Fruit fly (Drosophila melanogaster) whole organism, embryonic: ENCODE results near the gene salm.

Experiments
- Abd-B ChIP-seq: fragments of 200-800 bp; sonication (Bioruptor generic); optimal IDR thresholded peaks from 2 replicates; lab custom pipeline; 2018; ENCODE audit warnings: missing biosample characterization, mild to moderate bottlenecking, missing genetic modification characterization, moderate library complexity
- Atf3 ChIP-seq: fragments of 200-800 bp; sonication (Bioruptor generic); optimal IDR thresholded peaks from 3 replicates; lab custom pipeline; 2016; ENCODE audit warnings: missing biosample characterization, missing genetic modification characterization
- CG10979 ChIP-seq: fragments of 200-800 bp; sonication (Bioruptor generic); optimal IDR thresholded peaks from 2 replicates; lab custom pipeline; 2018; ENCODE audit warnings: missing biosample characterization, mild to moderate bottlenecking, missing genetic modification characterization, moderate library complexity
- CG11504 ChIP-seq: fragments of 200-800 bp; sonication (Bioruptor generic); optimal IDR thresholded peaks from 3 replicates; lab custom pipeline; 2019; ENCODE audit warnings: missing biosample characterization, mild to moderate bottlenecking, missing genetic modification characterization, moderate library complexity
- CG1233 ChIP-seq: fragments of 200-800 bp; sonication (Bioruptor generic); optimal IDR thresholded peaks from 4 replicates; lab custom pipeline; 2018; ENCODE audit warnings: missing biosample characterization, mild to moderate bottlenecking, missing genetic modification characterization
- CG12659 ChIP-seq: fragments of 200-800 bp; sonication (Bioruptor generic); optimal IDR thresholded peaks from 3 replicates; lab custom pipeline; 2017; ENCODE audit warnings: mild to moderate bottlenecking, missing biosample characterization, missing genetic modification reagents, missing genetic modification characterization
- CG13624 ChIP-seq: fragments of 200-800 bp; sonication (Bioruptor generic); optimal IDR thresholded peaks from 2 replicates; lab custom pipeline; 2016; ENCODE audit warnings: missing biosample characterization, missing genetic modification characterization
- CG13775 ChIP-seq: fragments of 200-800 bp; sonication (Bioruptor generic); optimal IDR thresholded peaks from 3 replicates; lab custom pipeline; 2017; ENCODE audit warnings: missing biosample characterization, mild to moderate bottlenecking, missing genetic modification characterization
- CG14050 ChIP-seq: fragments of 200-800 bp; sonication (Bioruptor generic); IDR thresholded peaks from 3 replicates; pipeline ENCODE4 v1.3.6; 2022; ENCODE audit warnings: missing biosample characterization, missing genetic modification characterization
- CG14710 ChIP-seq: fragments of 200-800 bp; sonication (Bioruptor generic); optimal IDR thresholded peaks from 3 replicates; lab custom pipeline; 2019; ENCODE audit warnings: missing biosample characterization, mild to moderate bottlenecking, missing genetic modification characterization, moderate library complexity
- CG15073 ChIP-seq: fragments of 200-800 bp; sonication (Bioruptor generic); optimal IDR thresholded peaks from 2 replicates; lab custom pipeline; 2016; ENCODE audit warnings: missing biosample characterization, missing genetic modification characterization
- CG1603 ChIP-seq: fragments of 200-800 bp; sonication (Bioruptor generic); optimal IDR thresholded peaks from 2 replicates; lab custom pipeline; 2019; ENCODE audit warnings: missing biosample characterization, mild to moderate bottlenecking, missing genetic modification characterization, moderate library complexity
- CG17385 ChIP-seq: fragments of 200-800 bp; sonication (Bioruptor generic); optimal IDR thresholded peaks from 3 replicates; lab custom pipeline; 2018; ENCODE audit warnings: missing biosample characterization, mild to moderate bottlenecking, missing genetic modification characterization
- CG2199 ChIP-seq: fragments of 200-800 bp; sonication (Bioruptor generic); IDR thresholded peaks from 3 replicates; pipeline ENCODE4 v1.3.6; 2022; ENCODE audit warnings: missing biosample characterization, missing genetic modification characterization
- CG2712 ChIP-seq: fragments of 200-800 bp; optimal IDR thresholded peaks from 3 replicates; lab custom pipeline; 2019; ENCODE audit warnings: missing biosample characterization, mild to moderate bottlenecking, missing genetic modification characterization, moderate library complexity
- CG31224 ChIP-seq: fragments of 200-800 bp; sonication (Bioruptor generic); IDR thresholded peaks from 2 replicates; pipeline ENCODE4 v1.3.6; 2022; ENCODE audit warnings: missing biosample characterization, missing genetic modification characterization
- CG31441 ChIP-seq: fragments of 200-800 bp; sonication (Bioruptor generic); IDR thresholded peaks from 2 replicates; pipeline ENCODE4 v1.3.6; 2022; ENCODE audit warnings: missing biosample characterization, missing genetic modification characterization
- CG6689 ChIP-seq: fragments of 200-800 bp; sonication (Bioruptor generic); IDR thresholded peaks from 2 replicates; pipeline ENCODE4 v1.3.6; 2022; ENCODE audit warnings: missing biosample characterization, missing genetic modification characterization
- CG7372 ChIP-seq: fragments of 200-800 bp; sonication (Bioruptor generic); IDR thresholded peaks from 2 replicates; pipeline ENCODE4 v1.3.6; 2022; ENCODE audit warnings: missing biosample characterization, missing genetic modification characterization
- CG7839 ChIP-seq: fragments of 200-800 bp; sonication (Bioruptor generic); optimal IDR thresholded peaks from 3 replicates; lab custom pipeline; 2018; ENCODE audit warnings: missing biosample characterization, mild to moderate bottlenecking, missing genetic modification characterization, moderate library complexity
- CG8478 ChIP-seq: fragments of >200 bp; optimal IDR thresholded peaks from 2 replicates; lab custom pipeline; 2018
- CoRest ChIP-seq: fragments of 200-800 bp; sonication (Bioruptor generic); optimal IDR thresholded peaks from 3 replicates; lab custom pipeline; 2018; ENCODE audit warnings: missing biosample characterization, mild to moderate bottlenecking, missing genetic modification characterization, moderate library complexity
- D19A ChIP-seq: fragments of 200-800 bp; optimal IDR thresholded peaks from 3 replicates; lab custom pipeline; 2019; ENCODE audit warnings: missing biosample characterization, mild to moderate bottlenecking, missing genetic modification characterization, moderate library complexity
- Ets65A ChIP-seq: fragments of 200-800 bp; sonication (Bioruptor generic); peaks from one replicate; lab custom pipeline; 2016; ENCODE audit warnings: missing biosample characterization, missing genetic modification characterization
- Mad ChIP-seq: fragments of 200-800 bp; sonication (Bioruptor generic); optimal IDR thresholded peaks from 2 replicates; lab custom pipeline; 2016; ENCODE audit warnings: missing biosample characterization, missing genetic modification characterization
- Oli ChIP-seq: fragments of 200-800 bp; sonication (Bioruptor generic); optimal IDR thresholded peaks from 2 replicates; lab custom pipeline; 2018; ENCODE audit warnings: missing biosample characterization, mild to moderate bottlenecking, missing genetic modification characterization, moderate library complexity
- Poxn ChIP-seq: fragments of 200-800 bp; sonication (Bioruptor generic); IDR thresholded peaks from 2 replicates; pipeline ENCODE4 v1.3.6; 2022; ENCODE audit warnings: missing biosample characterization, missing genetic modification characterization
- Sox102F ChIP-seq: fragments of 200-800 bp; sonication (Bioruptor generic); optimal IDR thresholded peaks from 2 replicates; lab custom pipeline; 2018; ENCODE audit warnings: missing biosample characterization, mild to moderate bottlenecking, missing genetic modification characterization, moderate library complexity
- ara ChIP-seq: fragments of 200-800 bp; sonication (Bioruptor generic); IDR thresholded peaks from 2 replicates; pipeline ENCODE4 v1.3.6; 2022; ENCODE audit warnings: missing biosample characterization, missing genetic modification characterization
- bowl ChIP-seq: fragments of 200-800 bp; sonication (Bioruptor generic); IDR thresholded peaks from 2 replicates; pipeline ENCODE4 v1.3.6; 2022; ENCODE audit warnings: missing biosample characterization, missing genetic modification characterization
- bsh ChIP-seq, 2 experiments: fragments of 200-800 bp; sonication (Bioruptor generic); optimal IDR thresholded peaks; 2 replicates each; lab custom pipeline; 2017 to 2018; ENCODE audit warnings: mild to moderate bottlenecking in 2 of 2, missing biosample characterization in 2 of 2, missing genetic modification characterization in 2 of 2, moderate library complexity in 1 of 2
- dmrt99B ChIP-seq: fragments of 200-800 bp; sonication (Bioruptor generic); optimal IDR thresholded peaks from 2 replicates; lab custom pipeline; 2018; ENCODE audit warnings: missing biosample characterization, mild to moderate bottlenecking, missing genetic modification characterization, moderate library complexity
- dysf ChIP-seq: fragments of 200-800 bp; sonication (Bioruptor generic); IDR thresholded peaks from 3 replicates; pipeline ENCODE4 v1.3.6; 2022; ENCODE audit warnings: missing biosample characterization, missing genetic modification characterization
- eve ChIP-seq, 2 experiments: fragments of >200 bp; optimal IDR thresholded peaks; 2 replicates each; lab custom pipeline; 2017; ENCODE audit warnings: missing biosample characterization in 2 of 2, missing genetic modification characterization in 2 of 2
- hkb ChIP-seq, 2 experiments: fragments of 200-800 bp in 1 of 2; fragments of >200 bp in 1 of 2; sonication (Bioruptor generic) in 1 of 2; IDR thresholded peaks in 1 of 2; optimal IDR thresholded peaks in 1 of 2; 2 replicates each; pipeline versions ENCODE4 v1.3.6 to Lab custom; 2017 to 2022; ENCODE audit warnings: missing biosample characterization in 1 of 2, missing genetic modification characterization in 1 of 2
- kni ChIP-seq: fragments of 200-800 bp; sonication (Bioruptor generic); optimal IDR thresholded peaks from 3 replicates; lab custom pipeline; 2017; ENCODE audit warnings: mild to moderate bottlenecking, missing biosample characterization, missing genetic modification reagents, missing genetic modification characterization
- onecut ChIP-seq: fragments of 200-800 bp; sonication (Bioruptor generic); IDR thresholded peaks from 2 replicates; pipeline ENCODE4 v1.3.6; 2022; ENCODE audit warnings: missing biosample characterization, missing genetic modification characterization
- prd ChIP-seq, 3 experiments: fragments of >200 bp in 2 of 3; fragments of 200-800 bp in 1 of 3; sonication (Bioruptor generic) in 1 of 3; optimal IDR thresholded peaks in 2 of 3; IDR thresholded peaks in 1 of 3; 2 replicates in 2 of 3; 3 replicates in 1 of 3; pipeline versions ENCODE4 v1.3.6 to Lab custom; 2017 to 2022; ENCODE audit warnings: missing biosample characterization in 1 of 3, missing genetic modification characterization in 1 of 3
- sens ChIP-seq: fragments of 200-800 bp; sonication (Bioruptor generic); peaks from one replicate; lab custom pipeline; 2016; ENCODE audit warnings: missing biosample characterization, missing genetic modification characterization
- sens-2 ChIP-seq: fragments of 200-800 bp; sonication (Bioruptor generic); IDR thresholded peaks from 2 replicates; pipeline ENCODE4 v1.3.6; 2022; ENCODE audit warnings: missing biosample characterization, missing genetic modification characterization
- trem ChIP-seq: fragments of 200-800 bp; optimal IDR thresholded peaks from 3 replicates; lab custom pipeline; 2019; ENCODE audit warnings: missing biosample characterization, mild to moderate bottlenecking, missing genetic modification characterization, moderate library complexity
- unc-4 ChIP-seq: fragments of 200-800 bp; sonication (Bioruptor generic); IDR thresholded peaks from 2 replicates; pipeline ENCODE4 v1.3.6; 2022; ENCODE audit warnings: missing biosample characterization, missing genetic modification characterization; ENCODE audit not compliant: partially characterized antibody
- unpg ChIP-seq: fragments of 200-800 bp; sonication (Bioruptor generic); optimal IDR thresholded peaks from 3 replicates; lab custom pipeline; 2018; ENCODE audit warnings: missing biosample characterization, mild to moderate bottlenecking, missing genetic modification characterization, moderate library complexity

The salm gene

DNA sequence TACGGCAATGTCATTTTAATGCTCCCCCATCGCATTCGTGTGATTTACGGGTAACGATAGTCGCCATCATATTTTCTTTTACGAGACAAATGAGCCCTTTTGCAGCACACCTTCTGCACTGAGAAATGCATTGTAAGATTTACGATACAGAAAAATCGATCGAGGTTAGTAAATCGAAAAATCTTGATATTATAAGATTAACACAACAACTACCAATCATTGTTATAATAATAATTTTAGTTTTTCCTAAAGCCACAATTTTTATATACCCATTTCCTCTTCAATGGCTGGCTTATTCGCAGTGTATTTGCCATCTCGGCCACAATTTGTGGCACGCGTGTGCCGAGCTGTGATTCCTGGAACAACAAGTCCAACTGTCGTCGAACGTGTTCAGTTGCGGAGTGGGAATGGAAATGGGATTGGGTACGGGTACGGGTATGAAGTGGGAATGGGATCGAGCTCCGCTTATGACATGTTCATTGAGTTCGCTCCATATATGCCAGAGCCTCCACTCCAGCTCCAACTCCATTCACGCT lies 26.6 kb upstream of the salm start (continued):
- TF ChIP-seq kni (GFP tag; lab: Kevin White, UChicago) (peak; percentile 67), CG31441 (GFP tag; lab: Robert Waterston, UW) (0 out of 2 replicates have a peak, but pooled peaks have one; percentile 25), CG17385 (GFP tag; lab: Kevin White, UChicago) (no peak), CG7372 (GFP tag; lab: Robert Waterston, UW) (no peak), CG1603 (peak; percentile 33), dysf (GFP tag; lab: Robert Waterston, UW) (peak; percentile 39; the same call in 1 of the 3 replicates), D19A (peak; percentile 36), Mad (GFP tag; lab: Kevin White, UChicago) (no peak), CG13775 (no peak), Poxn (GFP tag; lab: Robert Waterston, UW) (no peak), onecut (GFP tag; lab: Robert Waterston, UW) (0 out of 2 replicates have a peak, but pooled peaks have one; percentile 7), hkb (optimal IDR thresholded peaks at IDR 0.05; lab: Kevin White, UChicago) (no peak), hkb (GFP tag; IDR thresholded peaks at IDR 0.05; lab: Robert Waterston, UW) (no peak), CG10979 (tag; lab: Kevin White, UChicago) (peak; percentile 53), CG11504 (tag; lab: Kevin White, UChicago) (peak; percentile 42), CG12659 (GFP tag; lab: Kevin White, UChicago) (no peak), prd (optimal IDR thresholded peaks at IDR 0.05; lab: Kevin White, UChicago) (no peak), prd (GFP tag; IDR thresholded peaks at IDR 0.05; lab: Robert Waterston, UW) (peak; percentile 49; the same call in 1 of the 3 replicates), ara (GFP tag; lab: Robert Waterston, UW) (peak; percentile 61; the same call in 1 of the 2 replicates), Sox102F (GFP tag; lab: Kevin White, UChicago) (peak; percentile 31), CoRest (tag; lab: Kevin White, UChicago) (peak; percentile 9), dmrt99B (peak; percentile 19), CG13624 (no peak), Abd-B (GFP tag; lab: Kevin White, UChicago) (peak; percentile 18), bsh (GFP tag; optimal IDR thresholded peaks at IDR 0.05; lab: Kevin White, UChicago) (peak in 1 of 2 experiments; percentile 51), Ets65A (GFP tag; lab: Kevin White, UChicago) (peak; percentile 74), unc-4 (GFP tag; lab: Robert Waterston, UW) (no peak), CG2712 (tag; lab: Kevin White, UChicago) (peak; percentile 57), eve (GFP tag; optimal IDR thresholded peaks at IDR 0.05; lab: Kevin White, UChicago) (peak in 1 of 2 experiments; percentile 22), CG7839 (tag; lab: Kevin White, UChicago) (peak; percentile 15), CG15073 (no peak), bowl (GFP tag; lab: Robert Waterston, UW) (no peak), CG14710 (tag; lab: Kevin White, UChicago) (peak; percentile 39), CG31224 (GFP tag; lab: Robert Waterston, UW) (no peak), CG1233 (GFP tag; lab: Kevin White, UChicago) (peak; percentile 1), sens-2 (GFP tag; lab: Robert Waterston, UW) (no peak), CG6689 (GFP tag; lab: Robert Waterston, UW) (0 out of 2 replicates have a peak, but pooled peaks have one; percentile 22), unpg (no peak), trem (tag; lab: Kevin White, UChicago) (no peak), CG14050 (no peak), CG2199 (GFP tag; lab: Robert Waterston, UW) (no peak), Atf3 (GFP tag; lab: Kevin White, UChicago) (no peak), sens (GFP tag; lab: Kevin White, UChicago) (peak; percentile 70), CG8478 (no peak), Oli (peak; percentile 11)
